Worm (Caenorhabditis elegans): ENCODE data around the gene F59A6.12.
A peak's percentile ranks its signal among the peaks of the same experiment; 100 is the strongest.

The F59A6.12 gene

ce11 chrII:5048185-5048795, 36.4 kb upstream of the F59A6.12 start:
- TF ChIP-seq syd-9 (tag; optimal IDR thresholded peaks at IDR 0.05) (no peak), pha-2 (tag; optimal IDR thresholded peaks at IDR 0.05) (no peak), ceh-45 (GFP tag; IDR thresholded peaks at IDR 0.05) (no peak), pax-1 (tag; optimal IDR thresholded peaks at IDR 0.05) (no peak), C08G9.2 (tag; optimal IDR thresholded peaks at IDR 0.05) (no peak), ceh-31 (tag; optimal IDR thresholded peaks at IDR 0.05) (peak; percentile 18), K02D7.2 (tag; optimal IDR thresholded peaks at IDR 0.05) (no peak), ref-2 (tag; optimal IDR thresholded peaks at IDR 0.05) (no peak)

ce11 chrII:5047279-5047678, 35.4 kb upstream of the F59A6.12 start:
- TF ChIP-seq C38D4.7 (GFP tag; optimal IDR thresholded peaks at IDR 0.05) (no peak), nfya-1 (tag; optimal IDR thresholded peaks at IDR 0.05) (peak; percentile 24), elt-2 (tag; optimal IDR thresholded peaks at IDR 0.05) (peak; percentile 74)

ce11 chrII:5046209-5047200, 34.6 kb upstream of the F59A6.12 start:
- TF ChIP-seq K09A11.1 (tag; optimal IDR thresholded peaks at IDR 0.05; ENCODE audit: insufficient read depth) (no peak), unc-42 (tag; optimal IDR thresholded peaks at IDR 0.05) (peak; percentile 22)

ce11 chrII:5042381-5042930, 30.6 kb upstream of the F59A6.12 start:
- TF ChIP-seq pag-3 (tag; optimal IDR thresholded peaks at IDR 0.05; ENCODE audit: borderline replicate concordance) = no peak
- TF ChIP-seq ceh-22 (tag; optimal IDR thresholded peaks at IDR 0.05) = no peak
- TF ChIP-seq ceh-14 (tag; optimal IDR thresholded peaks at IDR 0.05) = no peak
- no peak for TF ChIP-seq unc-55 (GFP tag; optimal IDR thresholded peaks at IDR 0.05)
- TF ChIP-seq ama-1 (optimal IDR thresholded peaks at IDR 0.05) = no peak
- TF ChIP-seq ets-4 (tag; optimal IDR thresholded peaks at IDR 0.05) = no peak
- TF ChIP-seq ttx-3 (tag; optimal IDR thresholded peaks at IDR 0.05) = no peak
- no peak for TF ChIP-seq hlh-13 (GFP tag; optimal IDR thresholded peaks at IDR 0.05)
- TF ChIP-seq Y22D7AL.16 (tag; optimal IDR thresholded peaks at IDR 0.05) = no peak
- no peak for TF ChIP-seq pha-2 (tag; optimal IDR thresholded peaks at IDR 0.05)
- no peak for TF ChIP-seq ceh-19 (GFP tag; optimal IDR thresholded peaks at IDR 0.05)
- no peak for TF ChIP-seq F13H6.1 (tag; optimal IDR thresholded peaks at IDR 0.05)
- no peak for TF ChIP-seq mec-3 (tag; optimal IDR thresholded peaks at IDR 0.05; ENCODE audit: borderline replicate concordance)
- TF ChIP-seq hlh-8 (tag; optimal IDR thresholded peaks at IDR 0.05) = no peak
- TF ChIP-seq pat-9 (tag; optimal IDR thresholded peaks at IDR 0.05) = no peak

ce11 chrII:5040631-5041156, 28.8 kb upstream of the F59A6.12 start, which contains the start of gene F33G12.7:
Gene F33G12.7 (minus strand): TSS chrII:5040681.
- TF ChIP-seq ceh-14 (tag; optimal IDR thresholded peaks at IDR 0.05) (no peak), elt-2 (tag; optimal IDR thresholded peaks at IDR 0.05) (peak; percentile 62), ztf-16 (tag; optimal IDR thresholded peaks at IDR 0.05) (no peak), pax-1 (tag; optimal IDR thresholded peaks at IDR 0.05) (no peak), Y22D7AL.16 (tag; optimal IDR thresholded peaks at IDR 0.05) (no peak)

- no peak for TF ChIP-seq lim-6 (tag; optimal IDR thresholded peaks at IDR 0.05)
- TF ChIP-seq ahr-1 (tag; optimal IDR thresholded peaks at IDR 0.05) = no peak
- no peak for TF ChIP-seq ceh-34 (tag; optimal IDR thresholded peaks at IDR 0.05)
- TF ChIP-seq ceh-9 (tag; optimal IDR thresholded peaks at IDR 0.05) = no peak
- no peak for TF ChIP-seq pat-9 (tag; optimal IDR thresholded peaks at IDR 0.05)
- TF ChIP-seq K09A11.1 (tag; optimal IDR thresholded peaks at IDR 0.05; ENCODE audit: insufficient read depth) = no peak
- TF ChIP-seq elt-2 (tag; optimal IDR thresholded peaks at IDR 0.05) = peak; percentile 45
- no peak for TF ChIP-seq tbx-7 (tag; optimal IDR thresholded peaks at IDR 0.05)
Observed at ce11 chrII:5039912-5040311, 28.0 kb upstream of the F59A6.12 start, which contains the start of gene golg-2. Gene golg-2 (minus strand): TSS chrII:5040091.
